Fruit fly (Drosophila melanogaster): Measurements from ENCODE around the gene bbx.

bbx gene

dm6 chrX:21375595-21376047 is 12.8 kb downstream of the bbx start:
- TF ChIP-seq CG32264 (GFP tag; optimal IDR thresholded peaks at IDR 0.05) (no peak), Vsx2 (GFP tag; optimal IDR thresholded peaks at IDR 0.05; ENCODE audit: partially characterized antibody) (no peak), Hr78 (GFP tag; optimal IDR thresholded peaks at IDR 0.05) (no peak), HLH106 (tag; optimal IDR thresholded peaks at IDR 0.05) (peak; percentile 37), Jra (GFP tag; optimal IDR thresholded peaks at IDR 0.05) (no peak), dsf (GFP tag; optimal IDR thresholded peaks at IDR 0.05; ENCODE audit: borderline replicate concordance) (no peak), lola (GFP tag; optimal IDR thresholded peaks at IDR 0.05) (no peak), rgr (GFP tag; optimal IDR thresholded peaks at IDR 0.05) (peak; percentile 31), N (GFP tag; optimal IDR thresholded peaks at IDR 0.05) (no peak), sage (GFP tag; optimal IDR thresholded peaks at IDR 0.05) (no peak), Dfd (GFP tag; optimal IDR thresholded peaks at IDR 0.05) (no peak), Dif (GFP tag; optimal IDR thresholded peaks at IDR 0.05; ENCODE audit: partially characterized antibody) (no peak), dmrt93B (GFP tag; optimal IDR thresholded peaks at IDR 0.05) (no peak), brk (GFP tag; optimal IDR thresholded peaks at IDR 0.05) (no peak), foxo (GFP tag; optimal IDR thresholded peaks at IDR 0.05) (peak in 1 of 2 experiments; percentile 54), br (GFP tag; optimal IDR thresholded peaks at IDR 0.05) (no peak), Myc (optimal IDR thresholded peaks at IDR 0.05) (no peak), h (GFP tag; optimal IDR thresholded peaks at IDR 0.05) (no peak), Rel (GFP tag; optimal IDR thresholded peaks at IDR 0.05) (no peak), Rel (tag; optimal IDR thresholded peaks at IDR 0.05) (no peak), fru (GFP tag; optimal IDR thresholded peaks at IDR 0.05) (peak; percentile 7), jim (GFP tag; optimal IDR thresholded peaks at IDR 0.05) (no peak), ey (GFP tag; optimal IDR thresholded peaks at IDR 0.05) (no peak), sv (GFP tag; optimal IDR thresholded peaks at IDR 0.05) (no peak), Mio (GFP tag; optimal IDR thresholded peaks at IDR 0.05) (no peak), OdsH (GFP tag; optimal IDR thresholded peaks at IDR 0.05) (peak; percentile 6), Sp1 (GFP tag; optimal IDR thresholded peaks at IDR 0.05) (peak; percentile 7), tai (GFP tag; optimal IDR thresholded peaks at IDR 0.05) (no peak), GATAd (GFP tag; optimal IDR thresholded peaks at IDR 0.05) (no peak), Hr83 (GFP tag; optimal IDR thresholded peaks at IDR 0.05; ENCODE audit: poor library complexity, severe bottlenecking) (no peak), pan (optimal IDR thresholded peaks at IDR 0.05) (no peak), CG9705 (GFP tag; optimal IDR thresholded peaks at IDR 0.05) (no peak), psq (GFP tag; optimal IDR thresholded peaks at IDR 0.05) (peak; percentile 38), woc (GFP tag; optimal IDR thresholded peaks at IDR 0.05) (no peak), usp (GFP tag; optimal IDR thresholded peaks at IDR 0.05) (no peak), CrebA (GFP tag; optimal IDR thresholded peaks at IDR 0.05; ENCODE audit: borderline replicate concordance) (no peak), dl (GFP tag; optimal IDR thresholded peaks at IDR 0.05; ENCODE audit: insufficient read depth in 1 of 2, partially characterized antibody in 2 of 2) (peak in 1 of 2 experiments; percentile 2), Abd-B (GFP tag; optimal IDR thresholded peaks at IDR 0.05) (no peak), Hnf4 (GFP tag; optimal IDR thresholded peaks at IDR 0.05) (no peak)

dm6 chrX:21378344-21378882 is 15.6 kb downstream of the bbx start:
- TF ChIP-seq Rel (GFP tag; optimal IDR thresholded peaks at IDR 0.05) (no peak), Rel (tag; optimal IDR thresholded peaks at IDR 0.05) (peak; percentile 83), lola (GFP tag; optimal IDR thresholded peaks at IDR 0.05) (no peak)

dm6 chrX:21387695-21388094 is 24.9 kb downstream of the bbx start, which contains the start of gene Ddx56:
Ddx56 (minus strand) TSS chrX:21387946.
- TF ChIP-seq dl (GFP tag; optimal IDR thresholded peaks at IDR 0.05; ENCODE audit: insufficient read depth in 1 of 2, partially characterized antibody in 2 of 2) (no peak), OdsH (GFP tag; optimal IDR thresholded peaks at IDR 0.05) (no peak)

Measured in whole organism, wandering third instar larva.